Fruit fly (Drosophila melanogaster): Measurements from ENCODE around the gene CG8003.

DNA sequence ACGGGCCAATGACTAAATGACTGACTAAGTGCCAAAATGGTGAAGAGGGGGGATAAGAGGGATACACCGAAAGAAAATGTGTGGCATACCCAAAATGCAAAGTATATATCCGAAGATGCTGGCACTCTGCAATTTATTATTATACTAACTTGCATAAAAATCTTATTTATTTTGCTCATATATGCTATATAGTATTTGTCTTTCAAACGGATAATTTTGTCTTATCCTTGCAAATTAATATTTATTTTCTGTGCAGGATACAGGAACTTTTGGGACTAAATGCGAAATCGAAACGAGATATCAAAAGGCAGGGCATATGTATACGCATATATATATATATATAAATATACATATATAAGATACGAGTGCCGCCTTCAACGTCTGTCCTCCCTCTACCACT is 50.1 kb downstream of the CG8003 start:
- TF ChIP-seq CG4496 (GFP tag; IDR thresholded peaks at IDR 0.05) (peak; percentile 36; the same call in 1 of the 3 replicates), fd96Ca (GFP tag; IDR thresholded peaks at IDR 0.05) (no peak), D1 (tag; optimal IDR thresholded peaks at IDR 0.05) (no peak), Snoo (tag; optimal IDR thresholded peaks at IDR 0.05) (peak; percentile 64), CG9948 (tag; optimal IDR thresholded peaks at IDR 0.05) (peak; percentile 69), Pif1A (GFP tag; optimal IDR thresholded peaks at IDR 0.05) (no peak), CG8159 (tag; optimal IDR thresholded peaks at IDR 0.05) (peak; percentile 81), CG34367 (tag; optimal IDR thresholded peaks at IDR 0.05) (peak; percentile 23), CG32121 (GFP tag; IDR thresholded peaks at IDR 0.05) (no peak), CG15710 (tag; optimal IDR thresholded peaks at IDR 0.05) (peak; percentile 75), CG12605 (GFP tag; IDR thresholded peaks at IDR 0.05) (no peak), CG8301 (tag; optimal IDR thresholded peaks at IDR 0.05) (no peak), rn (GFP tag; IDR thresholded peaks at IDR 0.05) (no peak), CG14655 (GFP tag; optimal IDR thresholded peaks at IDR 0.05) (peak; percentile 17)

Measured in whole organism, pupa.